Worm (Caenorhabditis elegans): Measurements from ENCODE around the gene F08F1.4.

DNA sequence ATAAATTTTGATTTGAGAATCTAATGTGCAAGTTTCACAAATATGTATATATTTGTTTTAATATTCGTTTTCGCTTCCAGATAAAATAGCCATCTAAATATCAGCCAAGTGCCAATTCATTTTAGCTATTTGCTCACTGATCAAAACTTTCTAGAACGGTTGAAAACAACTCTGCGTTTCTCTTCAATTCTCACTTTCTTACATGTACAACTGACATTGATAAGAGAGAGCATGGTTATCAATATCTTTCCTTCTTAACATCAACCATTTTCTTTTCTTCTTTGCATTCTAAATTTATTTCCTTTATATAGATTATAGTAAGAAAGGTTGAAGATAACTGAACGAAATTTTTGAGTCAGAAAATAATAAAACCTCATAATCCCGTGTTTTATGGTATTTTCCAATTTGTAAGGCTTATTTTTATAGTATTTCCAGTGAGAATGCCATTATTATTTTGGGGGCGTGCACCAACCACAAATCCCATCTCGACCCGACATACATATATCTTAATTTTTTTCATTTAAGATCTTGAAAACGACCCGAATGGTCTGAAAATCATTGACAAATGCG, 15.2 kb downstream of the F08F1.4 start, which contains the start of gene F08F1.3:
- TF ChIP-seq ama-1 (optimal IDR thresholded peaks at IDR 0.05) (no peak), nhr-10 (tag; optimal IDR thresholded peaks at IDR 0.05) (no peak), lin-39 (tag; optimal IDR thresholded peaks at IDR 0.05) (no peak), madf-9 (GFP tag; conservative IDR thresholded peaks at IDR 0.05) (no peak), ZK546.5 (tag; optimal IDR thresholded peaks at IDR 0.05) (no peak), nhr-237 (tag; optimal IDR thresholded peaks at IDR 0.05) (no peak), unc-39 (tag; optimal IDR thresholded peaks at IDR 0.05) (no peak), ztf-11 (tag; optimal IDR thresholded peaks at IDR 0.05) (no peak), daf-12 (tag; optimal IDR thresholded peaks at IDR 0.05) (no peak), cey-2 (tag; optimal IDR thresholded peaks at IDR 0.05; ENCODE audit: borderline replicate concordance, insufficient read depth) (no peak), vab-7 (GFP tag; IDR thresholded peaks at IDR 0.05) (no peak), egl-27 (tag; optimal IDR thresholded peaks at IDR 0.05) (no peak)

Measured in whole organism, L4 larva.